Worm (Caenorhabditis elegans) whole organism, L3 larva: Measurements from ENCODE around the gene F35F10.5.

Experiments used
- R02D3.7 ChIP-seq: fragments of 150-350 bp; optimal IDR thresholded peaks from 2 replicates; lab custom pipeline; 2014; ENCODE audit warnings: missing biosample characterization, missing genetic modification characterization
- ama-1 ChIP-seq: fragments of 150-350 bp; optimal IDR thresholded peaks from 2 replicates; lab custom pipeline; 2018
- elt-2 ChIP-seq: sonication (generic microtip); optimal IDR thresholded peaks from 2 replicates; lab custom pipeline; 2016; ENCODE audit warnings: missing genetic modification reagents, mild to moderate bottlenecking, missing genetic modification characterization, missing compliant biosample characterization
- lin-15B ChIP-seq: fragments of 150-350 bp; optimal IDR thresholded peaks from 2 replicates; lab custom pipeline; 2014; ENCODE audit warnings: missing biosample characterization, missing genetic modification characterization
- lin-39 ChIP-seq: fragments of 150-350 bp; optimal IDR thresholded peaks from 2 replicates; lab custom pipeline; 2018; ENCODE audit warnings: missing biosample characterization, missing genetic modification reagents, missing genetic modification characterization
- nhr-12 ChIP-seq: fragments of 150-350 bp; optimal IDR thresholded peaks from 2 replicates; lab custom pipeline; 2014; ENCODE audit warnings: missing biosample characterization, missing genetic modification characterization
- nhr-237 ChIP-seq: fragments of 150-350 bp; optimal IDR thresholded peaks from 2 replicates; lab custom pipeline; 2014; ENCODE audit warnings: missing biosample characterization, missing genetic modification characterization
- nhr-77 ChIP-seq: fragments of 150-350 bp; optimal IDR thresholded peaks from 2 replicates; lab custom pipeline; 2014; ENCODE audit warnings: missing biosample characterization, missing genetic modification characterization
- unc-62 ChIP-seq: fragments of 150-350 bp; sonication (generic microtip); optimal IDR thresholded peaks from 4 replicates; lab custom pipeline; 2014; ENCODE audit warnings: missing biosample characterization, missing genetic modification reagents, missing genetic modification characterization
- ztf-4 ChIP-seq: fragments of 150-350 bp; optimal IDR thresholded peaks from 2 replicates; lab custom pipeline; 2014; ENCODE audit warnings: missing biosample characterization, missing genetic modification characterization

- TF ChIP-seq lin-15B (tag; lab: Kevin White, UChicago) (no peak), nhr-77 (no peak), unc-62 (GFP tag; lab: Kevin White, UChicago) (no peak), elt-2 (tag; lab: Kevin White, UChicago) (no peak), ztf-4 (tag; lab: Kevin White, UChicago) (no peak), ama-1 (lab: Kevin White, UChicago) (no peak), nhr-237 (tag; lab: Kevin White, UChicago) (no peak), nhr-12 (tag; lab: Kevin White, UChicago) (no peak), R02D3.7 (tag; lab: Kevin White, UChicago) (no peak), lin-39 (tag; lab: Kevin White, UChicago) (no peak)
Measured at ce11 chrV:3295368-3295767, 10.6 kb downstream of the F35F10.5 start.
